Worm (Caenorhabditis elegans): Measurements from ENCODE around the gene ZC239.14.

ZC239.14 gene

ce11 chrII:3241842-3242241 is 20.0 kb upstream of the ZC239.14 start:
- TF ChIP-seq ceh-13 (GFP tag; optimal IDR thresholded peaks at IDR 0.05) (no peak), hnd-1 (tag; optimal IDR thresholded peaks at IDR 0.05) (no peak), sea-1 (GFP tag; conservative IDR thresholded peaks at IDR 0.05) (no peak), F13C5.2 (tag; optimal IDR thresholded peaks at IDR 0.05) (no peak), hmbx-1 (tag; optimal IDR thresholded peaks at IDR 0.05) (no peak), tbx-11 (GFP tag; IDR thresholded peaks at IDR 0.05) (no peak), ceh-36 (tag; optimal IDR thresholded peaks at IDR 0.05) (no peak), tra-4 (tag; optimal IDR thresholded peaks at IDR 0.05) (no peak), ama-1 (optimal IDR thresholded peaks at IDR 0.05) (no peak), ets-7 (tag; optimal IDR thresholded peaks at IDR 0.05) (no peak), tbx-37 (GFP tag; conservative IDR thresholded peaks at IDR 0.05) (no peak), B0310.2 (tag; optimal IDR thresholded peaks at IDR 0.05) (no peak), flt-1 (GFP tag; IDR thresholded peaks at IDR 0.05) (no peak), hmg-4 (GFP tag; optimal IDR thresholded peaks at IDR 0.05) (no peak), pes-1 (GFP tag; IDR thresholded peaks at IDR 0.05) (no peak), aly-1 (tag; optimal IDR thresholded peaks at IDR 0.05) (no peak), scrt-1 (GFP tag; IDR thresholded peaks at IDR 0.05) (no peak)

ce11 chrII:3240207-3240606 is 18.4 kb upstream of the ZC239.14 start, which contains the start of gene C17F4.3:
TSS of gene C17F4.3 (plus strand) at chrII:3240507.
- no peak for TF ChIP-seq flt-1 (GFP tag; IDR thresholded peaks at IDR 0.05)
- no peak for TF ChIP-seq ama-1 (optimal IDR thresholded peaks at IDR 0.05)
- no peak for TF ChIP-seq hmbx-1 (tag; optimal IDR thresholded peaks at IDR 0.05)
- no peak for TF ChIP-seq ets-7 (tag; optimal IDR thresholded peaks at IDR 0.05)
- no peak for TF ChIP-seq ceh-13 (GFP tag; optimal IDR thresholded peaks at IDR 0.05)
- no peak for TF ChIP-seq sea-1 (GFP tag; conservative IDR thresholded peaks at IDR 0.05)
- no peak for TF ChIP-seq aly-1 (tag; optimal IDR thresholded peaks at IDR 0.05)
- no peak for TF ChIP-seq F13C5.2 (tag; optimal IDR thresholded peaks at IDR 0.05)
- TF ChIP-seq ceh-36 (tag; optimal IDR thresholded peaks at IDR 0.05): no peak
- no peak for TF ChIP-seq pes-1 (GFP tag; IDR thresholded peaks at IDR 0.05)
- no peak for TF ChIP-seq tbx-37 (GFP tag; conservative IDR thresholded peaks at IDR 0.05)
- TF ChIP-seq scrt-1 (GFP tag; IDR thresholded peaks at IDR 0.05): no peak
- TF ChIP-seq tbx-11 (GFP tag; IDR thresholded peaks at IDR 0.05): no peak
- TF ChIP-seq hmg-4 (GFP tag; optimal IDR thresholded peaks at IDR 0.05): no peak
- no peak for TF ChIP-seq B0310.2 (tag; optimal IDR thresholded peaks at IDR 0.05)
- TF ChIP-seq hnd-1 (tag; optimal IDR thresholded peaks at IDR 0.05): no peak

ce11 chrII:3237038-3237521 is 15.2 kb upstream of the ZC239.14 start, which contains the start of the genes srz-67 and C17F4.11:
TSS of gene srz-67 (minus strand) at chrII:3237138.
TSS of gene C17F4.11 (plus strand) at chrII:3237471.
- TF ChIP-seq aly-1 (tag; optimal IDR thresholded peaks at IDR 0.05) (no peak), scrt-1 (GFP tag; IDR thresholded peaks at IDR 0.05) (no peak), ama-1 (optimal IDR thresholded peaks at IDR 0.05) (no peak), tra-4 (tag; optimal IDR thresholded peaks at IDR 0.05) (no peak), tbx-37 (GFP tag; conservative IDR thresholded peaks at IDR 0.05) (no peak), hmbx-1 (tag; optimal IDR thresholded peaks at IDR 0.05) (no peak), pes-1 (GFP tag; IDR thresholded peaks at IDR 0.05) (no peak), ceh-13 (GFP tag; optimal IDR thresholded peaks at IDR 0.05) (no peak), flt-1 (GFP tag; IDR thresholded peaks at IDR 0.05) (no peak), ets-7 (tag; optimal IDR thresholded peaks at IDR 0.05) (no peak)

- no peak for TF ChIP-seq pes-1 (GFP tag; IDR thresholded peaks at IDR 0.05)
These were observed 12.9 kb upstream of the ZC239.14 start, which contains the start of gene C17F4.8 for ce11 chrII:3234725-3235124. TSS of gene C17F4.8 (minus strand) at chrII:3234825.

- TF ChIP-seq F13C5.2 (tag; optimal IDR thresholded peaks at IDR 0.05) (no peak), ama-1 (optimal IDR thresholded peaks at IDR 0.05) (no peak), tbx-37 (GFP tag; conservative IDR thresholded peaks at IDR 0.05) (no peak), ets-7 (tag; optimal IDR thresholded peaks at IDR 0.05) (no peak), sea-1 (GFP tag; conservative IDR thresholded peaks at IDR 0.05) (no peak), flt-1 (GFP tag; IDR thresholded peaks at IDR 0.05) (no peak), ceh-36 (tag; optimal IDR thresholded peaks at IDR 0.05) (no peak), hmbx-1 (tag; optimal IDR thresholded peaks at IDR 0.05) (no peak), pes-1 (GFP tag; IDR thresholded peaks at IDR 0.05) (no peak), scrt-1 (GFP tag; IDR thresholded peaks at IDR 0.05) (no peak)
These were observed 8.6 kb upstream of the ZC239.14 start, which contains the start of gene srh-297 for ce11 chrII:3230422-3230821. TSS of gene srh-297 (minus strand) at chrII:3230522.

ce11 chrII:3225780-3226179 is 3.9 kb upstream of the ZC239.14 start, which contains the start of gene ZC239.17:
TSS of gene ZC239.17 (minus strand) at chrII:3225880.
- no peak for TF ChIP-seq ceh-13 (GFP tag; optimal IDR thresholded peaks at IDR 0.05)
- no peak for TF ChIP-seq ceh-36 (tag; optimal IDR thresholded peaks at IDR 0.05)
- TF ChIP-seq tbx-37 (GFP tag; conservative IDR thresholded peaks at IDR 0.05): no peak
- TF ChIP-seq hmbx-1 (tag; optimal IDR thresholded peaks at IDR 0.05): no peak
- TF ChIP-seq ets-7 (tag; optimal IDR thresholded peaks at IDR 0.05): no peak
- no peak for TF ChIP-seq F13C5.2 (tag; optimal IDR thresholded peaks at IDR 0.05)
- no peak for TF ChIP-seq scrt-1 (GFP tag; IDR thresholded peaks at IDR 0.05)
- TF ChIP-seq pes-1 (GFP tag; IDR thresholded peaks at IDR 0.05): no peak
- no peak for TF ChIP-seq tra-4 (tag; optimal IDR thresholded peaks at IDR 0.05)
- TF ChIP-seq flt-1 (GFP tag; IDR thresholded peaks at IDR 0.05): no peak
- no peak for TF ChIP-seq hnd-1 (tag; optimal IDR thresholded peaks at IDR 0.05)

ce11 chrII:3225200-3225599 is 3.4 kb upstream of the ZC239.14 start, which contains the start of gene ZC239.16:
TSS of gene ZC239.16 (minus strand) at chrII:3225319.
- no peak for TF ChIP-seq ama-1 (optimal IDR thresholded peaks at IDR 0.05)
- no peak for TF ChIP-seq B0310.2 (tag; optimal IDR thresholded peaks at IDR 0.05)
- TF ChIP-seq ceh-36 (tag; optimal IDR thresholded peaks at IDR 0.05): no peak
- no peak for TF ChIP-seq F13C5.2 (tag; optimal IDR thresholded peaks at IDR 0.05)
- TF ChIP-seq tra-4 (tag; optimal IDR thresholded peaks at IDR 0.05): no peak
- no peak for TF ChIP-seq tbx-11 (GFP tag; IDR thresholded peaks at IDR 0.05)
- no peak for TF ChIP-seq hmbx-1 (tag; optimal IDR thresholded peaks at IDR 0.05)
- TF ChIP-seq tbx-37 (GFP tag; conservative IDR thresholded peaks at IDR 0.05): no peak
- TF ChIP-seq sea-1 (GFP tag; conservative IDR thresholded peaks at IDR 0.05): no peak
- TF ChIP-seq hnd-1 (tag; optimal IDR thresholded peaks at IDR 0.05): no peak
- no peak for TF ChIP-seq ets-7 (tag; optimal IDR thresholded peaks at IDR 0.05)
- TF ChIP-seq flt-1 (GFP tag; IDR thresholded peaks at IDR 0.05): no peak
- TF ChIP-seq scrt-1 (GFP tag; IDR thresholded peaks at IDR 0.05): no peak
- no peak for TF ChIP-seq ceh-13 (GFP tag; optimal IDR thresholded peaks at IDR 0.05)
- no peak for TF ChIP-seq pes-1 (GFP tag; IDR thresholded peaks at IDR 0.05)
- TF ChIP-seq hmg-4 (GFP tag; optimal IDR thresholded peaks at IDR 0.05): no peak
- TF ChIP-seq aly-1 (tag; optimal IDR thresholded peaks at IDR 0.05): no peak

Measured in whole organism, early embryonic.